Fruit fly (Drosophila melanogaster) whole organism, embryonic: ENCODE measurements around the gene CG32811.

Experiments
- Asciz ChIP-seq: fragments of 200-800 bp; sonication (Bioruptor generic); optimal IDR thresholded peaks from 2 replicates; lab custom pipeline; 2017; ENCODE audit warnings: missing biosample characterization, mild to moderate bottlenecking, missing genetic modification characterization, missing genetic modification reagents
- CG10366 ChIP-seq: fragments of 200-800 bp; sonication (Bioruptor generic); IDR thresholded peaks from 2 replicates; pipeline ENCODE4 v1.3.6; 2022; ENCODE audit warnings: missing biosample characterization, missing genetic modification characterization
- CG11560 ChIP-seq: fragments of 200-800 bp; sonication (Bioruptor generic); IDR thresholded peaks from 3 replicates; pipeline ENCODE4 v1.3.6; 2022; ENCODE audit warnings: missing biosample characterization, missing genetic modification characterization
- CG11695 ChIP-seq: fragments of 200-800 bp; sonication (Bioruptor generic); IDR thresholded peaks from 3 replicates; pipeline ENCODE4 v1.3.6; 2022; ENCODE audit warnings: missing biosample characterization, missing genetic modification characterization
- CG12236 ChIP-seq: fragments of 200-800 bp; sonication (Bioruptor generic); optimal IDR thresholded peaks from 2 replicates; lab custom pipeline; 2016; ENCODE audit warnings: missing biosample characterization, missing genetic modification characterization
- CG13424 ChIP-seq: fragments of 200-800 bp; sonication (Bioruptor generic); optimal IDR thresholded peaks from 2 replicates; lab custom pipeline; 2019; ENCODE audit warnings: missing biosample characterization, mild to moderate bottlenecking, missing genetic modification characterization, moderate library complexity
- CG15514 ChIP-seq: fragments of 200-800 bp; sonication (Bioruptor generic); optimal IDR thresholded peaks from 3 replicates; lab custom pipeline; 2017; ENCODE audit warnings: missing biosample characterization, missing genetic modification characterization, mild to moderate bottlenecking, moderate library complexity, missing genetic modification reagents
- CG1603 ChIP-seq: fragments of 200-800 bp; sonication (Bioruptor generic); optimal IDR thresholded peaks from 2 replicates; lab custom pipeline; 2019; ENCODE audit warnings: missing biosample characterization, mild to moderate bottlenecking, missing genetic modification characterization, moderate library complexity
- CG17361 ChIP-seq: fragments of 200-800 bp; sonication (Bioruptor generic); IDR thresholded peaks from 3 replicates; pipeline ENCODE4 v1.3.6; 2022; ENCODE audit warnings: missing biosample characterization, missing genetic modification characterization
- CG17385 ChIP-seq: fragments of 200-800 bp; sonication (Bioruptor generic); optimal IDR thresholded peaks from 3 replicates; lab custom pipeline; 2018; ENCODE audit warnings: missing biosample characterization, mild to moderate bottlenecking, missing genetic modification characterization
- CG1792 ChIP-seq: fragments of 200-800 bp; sonication (Bioruptor generic); optimal IDR thresholded peaks from 2 replicates; lab custom pipeline; 2016; ENCODE audit warnings: missing biosample characterization, missing genetic modification characterization
- CG18011 ChIP-seq: fragments of 200-800 bp; sonication (Bioruptor generic); optimal IDR thresholded peaks from 2 replicates; lab custom pipeline; 2017; ENCODE audit warnings: missing biosample characterization, missing genetic modification characterization, mild to moderate bottlenecking, moderate library complexity, missing genotype
- CG18262 ChIP-seq: fragments of 200-800 bp; optimal IDR thresholded peaks from 3 replicates; lab custom pipeline; 2019; ENCODE audit warnings: missing biosample characterization, mild to moderate bottlenecking, missing genetic modification characterization, moderate library complexity
- CG1832 ChIP-seq: fragments of 200-800 bp; sonication (Bioruptor generic); optimal IDR thresholded peaks from 2 replicates; lab custom pipeline; 2017; ENCODE audit warnings: missing biosample characterization, mild to moderate bottlenecking, missing genetic modification characterization, inconsistent platforms
- CG3838 ChIP-seq: fragments of 200-800 bp; sonication (Bioruptor generic); optimal IDR thresholded peaks from 3 replicates; lab custom pipeline; 2016; ENCODE audit warnings: missing biosample characterization, missing genetic modification characterization
- CG4707 ChIP-seq: fragments of 200-800 bp; sonication (Bioruptor generic); optimal IDR thresholded peaks from 2 replicates; lab custom pipeline; 2018; ENCODE audit warnings: missing biosample characterization, mild to moderate bottlenecking, missing genetic modification characterization, moderate library complexity
- CG5180 ChIP-seq: fragments of 200-800 bp; sonication (Bioruptor generic); optimal IDR thresholded peaks from 3 replicates; lab custom pipeline; 2017; ENCODE audit warnings: missing biosample characterization, missing genetic modification characterization, mild to moderate bottlenecking, moderate library complexity, missing genetic modification reagents
- CG7839 ChIP-seq: fragments of 200-800 bp; sonication (Bioruptor generic); optimal IDR thresholded peaks from 3 replicates; lab custom pipeline; 2018; ENCODE audit warnings: missing biosample characterization, mild to moderate bottlenecking, missing genetic modification characterization, moderate library complexity
- Eip74EF ChIP-seq, 2 experiments: fragments of 200-800 bp in 1 of 2; fragments of >200 bp in 1 of 2; sonication (Bioruptor generic) in 1 of 2; optimal IDR thresholded peaks; 2 replicates each; lab custom pipeline; 2017 to 2019; ENCODE audit warnings: missing biosample characterization in 2 of 2, missing genetic modification characterization in 2 of 2, mild to moderate bottlenecking in 1 of 2, moderate library complexity in 1 of 2
- Ets65A ChIP-seq: fragments of 200-800 bp; sonication (Bioruptor generic); peaks from one replicate; lab custom pipeline; 2016; ENCODE audit warnings: missing biosample characterization, missing genetic modification characterization
- Hsf ChIP-seq: fragments of 200-800 bp; sonication (Bioruptor generic); optimal IDR thresholded peaks from 3 replicates; lab custom pipeline; 2016; ENCODE audit warnings: missing biosample characterization, missing genetic modification characterization
- Lim3 ChIP-seq: fragments of 200-800 bp; sonication (Bioruptor generic); IDR thresholded peaks from 2 replicates; pipeline ENCODE4 v1.3.6; 2022; ENCODE audit warnings: missing biosample characterization, missing genetic modification characterization
- NC2α ChIP-seq: fragments of 200-800 bp; sonication (Bioruptor generic); optimal IDR thresholded peaks from 2 replicates; lab custom pipeline; 2016; ENCODE audit warnings: missing biosample characterization, missing genetic modification characterization
- Neu2 ChIP-seq: fragments of 200-800 bp; sonication (Bioruptor generic); optimal IDR thresholded peaks from 3 replicates; lab custom pipeline; 2016; ENCODE audit warnings: missing biosample characterization, missing genetic modification characterization, borderline replicate concordance
- Oli ChIP-seq: fragments of 200-800 bp; sonication (Bioruptor generic); optimal IDR thresholded peaks from 2 replicates; lab custom pipeline; 2018; ENCODE audit warnings: missing biosample characterization, mild to moderate bottlenecking, missing genetic modification characterization, moderate library complexity
- Pdp1 ChIP-seq, 2 experiments: fragments of 200-800 bp; sonication (Bioruptor generic); optimal IDR thresholded peaks; 3 replicates each; lab custom pipeline; 2016; ENCODE audit warnings: missing biosample characterization in 2 of 2, missing genetic modification characterization in 2 of 2, mild to moderate bottlenecking in 1 of 2, moderate library complexity in 1 of 2
- Rx ChIP-seq: fragments of 200-800 bp; sonication (Bioruptor generic); IDR thresholded peaks from 2 replicates; pipeline ENCODE4 v1.3.6; 2022; ENCODE audit warnings: missing biosample characterization, missing genetic modification characterization
- Sox100B ChIP-seq: fragments of 200-800 bp; sonication (Bioruptor generic); optimal IDR thresholded peaks from 3 replicates; lab custom pipeline; 2018; ENCODE audit warnings: missing biosample characterization, mild to moderate bottlenecking, missing genetic modification characterization
- bbx ChIP-seq: fragments of 200-800 bp; sonication (Bioruptor generic); IDR thresholded peaks from 2 replicates; pipeline ENCODE4 v1.3.6; 2022; ENCODE audit warnings: missing biosample characterization, missing genetic modification characterization; ENCODE audit not compliant: partially characterized antibody
- chinmo ChIP-seq: fragments of 200-800 bp; sonication (Bioruptor generic); IDR thresholded peaks from 4 replicates; pipeline ENCODE4 v1.3.6; 2022; ENCODE audit warnings: missing biosample characterization, missing genetic modification characterization; ENCODE audit not compliant: partially characterized antibody
- esg ChIP-seq: fragments of 200-800 bp; sonication (Bioruptor generic); conservative IDR thresholded peaks from 2 replicates; pipeline ENCODE4 v1.3.6; 2022; ENCODE audit warnings: missing biosample characterization, missing genetic modification characterization
- fd102C ChIP-seq: fragments of 200-800 bp; sonication (Bioruptor generic); optimal IDR thresholded peaks from 2 replicates; lab custom pipeline; 2018; ENCODE audit warnings: missing biosample characterization, mild to moderate bottlenecking, missing genetic modification characterization, moderate library complexity
- gcm2 ChIP-seq: fragments of 200-800 bp; sonication (Bioruptor generic); optimal IDR thresholded peaks from 2 replicates; lab custom pipeline; 2016; ENCODE audit warnings: missing biosample characterization, missing genetic modification characterization
- gem ChIP-seq: fragments of 200-800 bp; sonication (Bioruptor generic); optimal IDR thresholded peaks from 2 replicates; lab custom pipeline; 2019; ENCODE audit warnings: missing biosample characterization, mild to moderate bottlenecking, missing genetic modification characterization, moderate library complexity
- ind ChIP-seq: fragments of 200-800 bp; sonication (Bioruptor generic); optimal IDR thresholded peaks from 3 replicates; lab custom pipeline; 2016; ENCODE audit warnings: missing biosample characterization, missing genetic modification characterization
- mam ChIP-seq: fragments of 200-800 bp; sonication (Bioruptor generic); optimal IDR thresholded peaks from 3 replicates; lab custom pipeline; 2016; ENCODE audit warnings: missing biosample characterization, missing genetic modification characterization
- odd ChIP-seq: fragments of 200-800 bp; sonication (Bioruptor generic); optimal IDR thresholded peaks from 2 replicates; lab custom pipeline; 2017; ENCODE audit warnings: missing biosample characterization, mild to moderate bottlenecking, missing genetic modification characterization
- onecut ChIP-seq: fragments of 200-800 bp; sonication (Bioruptor generic); IDR thresholded peaks from 2 replicates; pipeline ENCODE4 v1.3.6; 2022; ENCODE audit warnings: missing biosample characterization, missing genetic modification characterization
- pum ChIP-seq: fragments of 200-800 bp; sonication (Bioruptor generic); optimal IDR thresholded peaks from 2 replicates; lab custom pipeline; 2016; ENCODE audit warnings: missing biosample characterization, missing genetic modification characterization
- schlank ChIP-seq: fragments of 200-800 bp; sonication (Bioruptor generic); optimal IDR thresholded peaks from 2 replicates; lab custom pipeline; 2018; ENCODE audit warnings: missing biosample characterization, mild to moderate bottlenecking, missing genetic modification characterization
- shn ChIP-seq: fragments of 200-800 bp; sonication (Bioruptor generic); optimal IDR thresholded peaks from 3 replicates; lab custom pipeline; 2016; ENCODE audit warnings: missing biosample characterization, missing genetic modification characterization
- ttk ChIP-seq: fragments of 200-800 bp; sonication (Bioruptor generic); IDR thresholded peaks from 2 replicates; pipeline ENCODE4 v2.1.2; 2022; ENCODE audit warnings: missing biosample characterization, missing genetic modification characterization
- vfl ChIP-seq: fragments of 200-800 bp; sonication (Bioruptor generic); optimal IDR thresholded peaks from 2 replicates; lab custom pipeline; 2016; ENCODE audit warnings: missing biosample characterization, missing genetic modification characterization
- vvl ChIP-seq: fragments of 200-800 bp; sonication (Bioruptor generic); IDR thresholded peaks from 2 replicates; pipeline ENCODE4 v1.3.6; 2022; ENCODE audit warnings: missing biosample characterization, missing genetic modification characterization

The CG32811 gene

DNA sequence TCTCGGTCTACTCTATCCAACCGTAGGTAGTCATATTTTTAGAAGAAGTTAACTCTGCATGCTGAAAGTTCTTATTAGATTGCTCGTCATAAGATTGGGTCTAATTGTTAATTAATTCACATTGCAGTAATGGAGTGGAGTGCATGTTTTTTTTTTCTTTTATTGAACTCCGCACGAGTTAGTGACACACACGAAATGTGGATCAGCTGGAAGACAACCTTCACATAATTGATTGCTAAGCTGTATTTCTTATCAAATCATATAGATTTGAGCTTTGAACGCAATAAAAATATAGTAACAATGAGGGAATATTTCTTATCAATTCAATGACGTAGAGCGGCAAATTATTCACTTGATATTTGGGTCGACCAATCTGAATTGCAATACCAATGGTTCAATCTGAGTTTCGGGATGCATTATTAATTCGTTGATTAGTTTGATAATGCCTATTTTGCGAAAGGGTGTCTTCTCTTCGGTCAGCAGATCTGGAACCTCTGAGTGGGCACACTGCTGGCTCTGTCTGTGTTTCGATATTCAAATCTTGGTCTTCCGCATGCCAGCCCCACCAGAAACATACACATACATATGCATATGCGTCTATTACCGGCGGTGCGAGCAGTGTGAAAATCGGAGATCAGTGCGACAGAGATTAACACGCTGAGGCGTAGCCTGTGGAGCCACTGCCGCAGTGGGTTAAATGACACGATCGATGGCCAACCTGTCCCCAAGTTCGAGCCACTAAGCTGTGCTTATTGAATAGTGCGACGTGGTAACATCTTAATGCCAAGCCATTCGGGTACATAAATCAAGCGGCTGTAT lies 19.2 kb downstream of the CG32811 start (continued):
- TF ChIP-seq CG17361 (GFP tag; lab: Robert Waterston, UW) (peak; percentile 48; the same call in 1 of the 3 replicates), vvl (GFP tag; lab: Robert Waterston, UW) (peak; percentile 41; the same call in 1 of the 2 replicates), CG7839 (tag; lab: Kevin White, UChicago) (peak; percentile 39), Sox100B (GFP tag; lab: Kevin White, UChicago) (peak; percentile 28), Oli (peak; percentile 40), Eip74EF (GFP tag; optimal IDR thresholded peaks at IDR 0.05; lab: Kevin White, UChicago) (peak in 1 of 2 experiments; percentile 82), ind (peak; percentile 41), CG1603 (tag; lab: Kevin White, UChicago) (peak; percentile 16), fd102C (no peak), ttk (GFP tag; lab: Robert Waterston, UW) (0 out of 2 replicates have a peak, but pooled peaks have one; percentile 14), gem (peak; percentile 30), Ets65A (GFP tag; lab: Kevin White, UChicago) (peak; percentile 85), CG18262 (tag; lab: Kevin White, UChicago) (peak; percentile 32), chinmo (GFP tag; lab: Robert Waterston, UW) (peak; percentile 81; the same call in 1 of the 4 replicates), CG10366 (GFP tag; lab: Robert Waterston, UW) (peak; percentile 20; the same call in 1 of the 2 replicates), CG17385 (GFP tag; lab: Kevin White, UChicago) (no peak), gcm2 (GFP tag; lab: Kevin White, UChicago) (no peak), mam (GFP tag; lab: Kevin White, UChicago) (peak; percentile 20), CG13424 (tag; lab: Kevin White, UChicago) (peak; percentile 11), CG1792 (GFP tag; lab: Kevin White, UChicago) (no peak)

dm6 chrX:1277528-1277883 lies 20.7 kb downstream of the CG32811 start:
- TF ChIP-seq Pdp1 (GFP tag; optimal IDR thresholded peaks at IDR 0.05; lab: Kevin White, UChicago) (peak in 1 of 2 experiments; percentile 34), CG12236 (GFP tag; lab: Kevin White, UChicago) (no peak), CG11560 (tag; lab: Robert Waterston, UW) (no peak), Hsf (no peak), Lim3 (GFP tag; lab: Robert Waterston, UW) (no peak), CG15514 (GFP tag; lab: Kevin White, UChicago) (no peak), Asciz (GFP tag; lab: Kevin White, UChicago) (no peak)

- peak; percentile 80 for TF ChIP-seq shn (GFP tag; lab: Kevin White, UChicago)
- TF ChIP-seq vfl (GFP tag; lab: Kevin White, UChicago), result peak; percentile 70
- peak; percentile 75 for TF ChIP-seq CG5180
- TF ChIP-seq CG18011 (GFP tag; lab: Kevin White, UChicago), result peak; percentile 79
- peak; percentile 93 for TF ChIP-seq esg (GFP tag; lab: Robert Waterston, UW)
- peak; percentile 93 for TF ChIP-seq ind
- TF ChIP-seq NC2α (GFP tag; lab: Kevin White, UChicago), result peak; percentile 67
- TF ChIP-seq pum (GFP tag; lab: Kevin White, UChicago), result peak; percentile 86
- TF ChIP-seq CG4707, result peak; percentile 65
- peak; percentile 19 for TF ChIP-seq CG3838 (GFP tag; lab: Kevin White, UChicago)
- TF ChIP-seq schlank (tag; lab: Kevin White, UChicago), result peak; percentile 91
- no peak for TF ChIP-seq CG1832
- no peak for TF ChIP-seq bbx (GFP tag; lab: Robert Waterston, UW)
- no peak for TF ChIP-seq Neu2
- TF ChIP-seq onecut (GFP tag; lab: Robert Waterston, UW), result peak; percentile 85
- TF ChIP-seq CG11695, result peak; percentile 96
- TF ChIP-seq CG12236 (GFP tag; lab: Kevin White, UChicago), result peak; percentile 77
- TF ChIP-seq odd (GFP tag; lab: Kevin White, UChicago), result peak; percentile 87
- peak; percentile 89 for TF ChIP-seq Rx (GFP tag; lab: Robert Waterston, UW)
These were observed 21.2 kb downstream of the CG32811 start for dm6 chrX:1276757-1277527.
